Worm (Caenorhabditis elegans) whole organism, young adult: ENCODE measurements around the gene F41G4.13.

ENCODE experiments used
- B0019.2 ChIP-seq: fragments of 200-800 bp; sonication (Bioruptor generic); conservative IDR thresholded peaks from 2 replicates; pipeline ENCODE4 v1.3.6; 2022; ENCODE audit warnings: missing genetic modification reagents, missing genetic modification characterization, missing compliant biosample characterization
- C06A6.2 ChIP-seq: fragments of 200-800 bp; sonication (Bioruptor generic); conservative IDR thresholded peaks from 2 replicates; pipeline ENCODE4 v1.3.6; 2022; ENCODE audit warnings: missing genetic modification characterization, missing compliant biosample characterization
- F23B12.7 ChIP-seq: sonication (generic microtip); optimal IDR thresholded peaks from 2 replicates; lab custom pipeline; 2017; ENCODE audit warnings: missing genetic modification characterization, mild to moderate bottlenecking, missing compliant biosample characterization, antibody characterized with exemption, moderate library complexity; ENCODE audit not compliant: insufficient read depth
- F39B2.1 ChIP-seq: fragments of 200-800 bp; sonication (Bioruptor generic); IDR thresholded peaks from 2 replicates; pipeline ENCODE4 v1.3.6; 2022; ENCODE audit warnings: missing genetic modification reagents, missing genetic modification characterization, missing compliant biosample characterization
- K11D2.4 ChIP-seq: fragments of 200-800 bp; sonication (Bioruptor generic); IDR thresholded peaks from 2 replicates; pipeline ENCODE4 v1.3.6; 2022; ENCODE audit warnings: missing genetic modification reagents, missing genetic modification characterization, missing compliant biosample characterization
- K12H6.12 ChIP-seq: fragments of 200-800 bp; sonication (Bioruptor generic); optimal IDR thresholded peaks from 2 replicates; lab custom pipeline; 2018; ENCODE audit warnings: mild to moderate bottlenecking, missing genetic modification characterization, missing compliant biosample characterization
- T07F8.4 ChIP-seq: sonication (generic microtip); optimal IDR thresholded peaks from 2 replicates; lab custom pipeline; 2016; ENCODE audit warnings: mild to moderate bottlenecking, missing genetic modification characterization, moderate library complexity, missing compliant biosample characterization
- T26A5.8 ChIP-seq: sonication (generic microtip); optimal IDR thresholded peaks from 2 replicates; lab custom pipeline; 2016; ENCODE audit warnings: missing genetic modification characterization, missing compliant biosample characterization
- Y53G8AR.9 ChIP-seq: fragments of 200-800 bp; sonication (Bioruptor generic); conservative IDR thresholded peaks from 2 replicates; pipeline ENCODE4 v1.3.6; 2022; ENCODE audit warnings: missing genetic modification reagents, missing genetic modification characterization, missing compliant biosample characterization
- Y56A3A.18 ChIP-seq: fragments of 200-800 bp; sonication (Bioruptor generic); IDR thresholded peaks from 2 replicates; pipeline ENCODE4 v1.3.6; 2022; ENCODE audit warnings: missing genetic modification reagents, missing genetic modification characterization, missing compliant biosample characterization
- Y67H2A.10 ChIP-seq: fragments of 200-800 bp; sonication (Bioruptor generic); conservative IDR thresholded peaks from 2 replicates; pipeline ENCODE4 v1.3.6; 2022; ENCODE audit warnings: missing genetic modification reagents, missing genetic modification characterization, missing compliant biosample characterization
- ZK185.1 ChIP-seq: sonication (generic microtip); optimal IDR thresholded peaks from 2 replicates; lab custom pipeline; 2016; ENCODE audit warnings: mild to moderate bottlenecking, missing genetic modification characterization, missing compliant biosample characterization; ENCODE audit not compliant: poor library complexity, severe bottlenecking
- akir-1 ChIP-seq: fragments of 200-800 bp; sonication (Bioruptor generic); optimal IDR thresholded peaks from 2 replicates; lab custom pipeline; 2018; ENCODE audit warnings: mild to moderate bottlenecking, missing genetic modification characterization, moderate library complexity, missing compliant biosample characterization
- ama-1 ChIP-seq, 3 experiments: fragments of 150-350 bp in 1 of 3; sonication (generic microtip) in 2 of 3; optimal IDR thresholded peaks; 2 replicates each; lab custom pipeline; 2014 to 2018; ENCODE audit warnings: missing biosample characterization in 2 of 3, missing genetic modification characterization in 2 of 3, missing genetic modification reagents in 2 of 3
- aptf-3 ChIP-seq: fragments of 200-800 bp; sonication (Bioruptor generic); IDR thresholded peaks from 2 replicates; pipeline ENCODE4 v1.3.6; 2022; ENCODE audit warnings: missing genetic modification characterization, missing compliant biosample characterization
- atf-7 ChIP-seq: sonication (generic microtip); optimal IDR thresholded peaks from 2 replicates; lab custom pipeline; 2017; ENCODE audit warnings: mild to moderate bottlenecking, missing genetic modification characterization, missing compliant biosample characterization
- attf-5 ChIP-seq: fragments of 200-800 bp; sonication (Bioruptor generic); optimal IDR thresholded peaks from 2 replicates; lab custom pipeline; 2018; ENCODE audit warnings: mild to moderate bottlenecking, missing genetic modification characterization, missing compliant biosample characterization
- attf-6 ChIP-seq: fragments of 200-800 bp; sonication (Bioruptor generic); IDR thresholded peaks from 2 replicates; pipeline ENCODE4 v1.3.6; 2022; ENCODE audit warnings: missing genetic modification reagents, missing genetic modification characterization, missing compliant biosample characterization
- bed-1 ChIP-seq: fragments of 200-800 bp; sonication (Bioruptor generic); IDR thresholded peaks from 2 replicates; pipeline ENCODE4 v1.3.6; 2022; ENCODE audit warnings: missing genetic modification reagents, missing genetic modification characterization, missing compliant biosample characterization
- die-1 ChIP-seq: sonication (generic microtip); optimal IDR thresholded peaks from 2 replicates; lab custom pipeline; 2016; ENCODE audit warnings: missing genotype, mild to moderate bottlenecking, missing genetic modification characterization, missing compliant biosample characterization
- hlh-26 ChIP-seq: fragments of 200-800 bp; sonication (Bioruptor generic); conservative IDR thresholded peaks from 2 replicates; pipeline ENCODE4 v1.3.6; 2022; ENCODE audit warnings: missing genetic modification reagents, missing genetic modification characterization, missing compliant biosample characterization
- let-607 ChIP-seq, 2 experiments: fragments of 200-800 bp in 1 of 2; sonication (Bioruptor generic) in 1 of 2; sonication (generic microtip) in 1 of 2; optimal IDR thresholded peaks; 2 replicates each; lab custom pipeline; 2016 to 2018; ENCODE audit warnings: mild to moderate bottlenecking in 2 of 2, missing compliant biosample characterization in 2 of 2, missing genetic modification characterization in 2 of 2, moderate library complexity in 2 of 2, missing genotype in 1 of 2
- lin-35 ChIP-seq, 3 experiments: fragments of 150-350 bp in 2 of 3; sonication (generic microtip) in 1 of 3; optimal IDR thresholded peaks; 2 replicates each; lab custom pipeline; 2014 to 2018; ENCODE audit warnings: missing biosample characterization in 3 of 3, missing genetic modification characterization in 3 of 3, missing genetic modification reagents in 3 of 3
- lsl-1 ChIP-seq: fragments of 200-800 bp; sonication (Bioruptor generic); optimal IDR thresholded peaks from 2 replicates; lab custom pipeline; 2018; ENCODE audit warnings: mild to moderate bottlenecking, missing genetic modification characterization, moderate library complexity, missing compliant biosample characterization
- lsy-27 ChIP-seq: sonication (generic microtip); optimal IDR thresholded peaks from 2 replicates; lab custom pipeline; 2017; ENCODE audit warnings: missing genetic modification characterization, mild to moderate bottlenecking, missing compliant biosample characterization, antibody characterized with exemption, missing genotype, borderline replicate concordance; ENCODE audit not compliant: insufficient read depth
- madf-8 ChIP-seq: fragments of 200-800 bp; sonication (Bioruptor generic); conservative IDR thresholded peaks from 2 replicates; pipeline ENCODE4 v1.3.6; 2022; ENCODE audit warnings: missing genetic modification reagents, missing genetic modification characterization, missing compliant biosample characterization
- mes-4 ChIP-seq: sonication (generic microtip); optimal IDR thresholded peaks from 2 replicates; lab custom pipeline; 2016; ENCODE audit warnings: missing genotype, missing genetic modification characterization, missing compliant biosample characterization
- nfya-2 ChIP-seq: fragments of 200-800 bp; sonication (Bioruptor generic); IDR thresholded peaks from 2 replicates; pipeline ENCODE4 v1.3.6; 2022; ENCODE audit warnings: missing genetic modification reagents, missing genetic modification characterization, missing compliant biosample characterization
- nfyb-1 ChIP-seq: fragments of 200-800 bp; sonication (Bioruptor generic); IDR thresholded peaks from 2 replicates; pipeline ENCODE4 v1.3.6; 2022; ENCODE audit warnings: missing genetic modification reagents, missing genetic modification characterization, missing compliant biosample characterization
- nhr-80 ChIP-seq: sonication (generic microtip); optimal IDR thresholded peaks from 2 replicates; lab custom pipeline; 2016; ENCODE audit warnings: missing genetic modification characterization, missing compliant biosample characterization
- nhr-90 ChIP-seq: sonication (generic microtip); optimal IDR thresholded peaks from 2 replicates; lab custom pipeline; 2016; ENCODE audit warnings: missing genotype, mild to moderate bottlenecking, missing genetic modification characterization, missing compliant biosample characterization
- repo-1 ChIP-seq: sonication (generic microtip); optimal IDR thresholded peaks from 2 replicates; lab custom pipeline; 2017; ENCODE audit warnings: mild to moderate bottlenecking, missing genetic modification characterization, missing compliant biosample characterization
- rpc-1 ChIP-seq, 2 experiments: fragments of 150-350 bp in 1 of 2; sonication (generic microtip) in 1 of 2; optimal IDR thresholded peaks; 2 replicates each; lab custom pipeline; 2014 to 2018; ENCODE audit warnings: missing biosample characterization in 1 of 2, missing genetic modification characterization in 1 of 2, missing genetic modification reagents in 1 of 2, missing genotype in 1 of 2
- snpc-4 ChIP-seq, 5 experiments: fragments of 150-350 bp in 1 of 5; sonication (generic microtip) in 4 of 5; optimal IDR thresholded peaks; 2 replicates each; lab custom pipeline; 2014 to 2018; ENCODE audit warnings: missing genetic modification characterization in 5 of 5, missing biosample characterization in 3 of 5, antibody characterized with exemption in 2 of 5, mild to moderate bottlenecking in 2 of 5, missing compliant biosample characterization in 2 of 5, missing genotype in 2 of 5, moderate library complexity in 2 of 5, missing genetic modification reagents in 1 of 5
- somi-1 ChIP-seq: fragments of 200-800 bp; sonication (Bioruptor generic); optimal IDR thresholded peaks from 2 replicates; lab custom pipeline; 2018; ENCODE audit warnings: mild to moderate bottlenecking, missing genetic modification characterization, missing compliant biosample characterization
- tbp1 ChIP-seq: fragments of 200-800 bp; sonication (Bioruptor generic); optimal IDR thresholded peaks from 2 replicates; lab custom pipeline; 2018; ENCODE audit warnings: mild to moderate bottlenecking, missing genetic modification characterization, missing compliant biosample characterization
- tlf-1 ChIP-seq: fragments of 200-800 bp; sonication (Bioruptor generic); optimal IDR thresholded peaks from 2 replicates; lab custom pipeline; 2018; ENCODE audit warnings: mild to moderate bottlenecking, missing genetic modification characterization, missing compliant biosample characterization
- unc-62 ChIP-seq: fragments of 150-350 bp; optimal IDR thresholded peaks from 2 replicates; lab custom pipeline; 2014; ENCODE audit warnings: missing biosample characterization, missing genetic modification reagents, missing genetic modification characterization
- ztf-18 ChIP-seq: sonication (generic microtip); optimal IDR thresholded peaks from 2 replicates; lab custom pipeline; 2016; ENCODE audit warnings: missing genotype, mild to moderate bottlenecking, missing genetic modification characterization, missing compliant biosample characterization
- ztf-22 ChIP-seq: fragments of 200-800 bp; sonication (Bioruptor generic); optimal IDR thresholded peaks from 2 replicates; lab custom pipeline; 2018; ENCODE audit warnings: mild to moderate bottlenecking, missing genetic modification characterization, moderate library complexity, missing compliant biosample characterization
- ztf-26 ChIP-seq: sonication (generic microtip); optimal IDR thresholded peaks from 2 replicates; lab custom pipeline; 2017; ENCODE audit warnings: missing genetic modification characterization, missing compliant biosample characterization
- ztf-28 ChIP-seq: fragments of 200-800 bp; sonication (Bioruptor generic); IDR thresholded peaks from 2 replicates; pipeline ENCODE4 v1.3.6; 2022; ENCODE audit warnings: missing genetic modification reagents, missing genetic modification characterization, missing compliant biosample characterization
- ztf-3 ChIP-seq: fragments of 200-800 bp; sonication (Bioruptor generic); optimal IDR thresholded peaks from 2 replicates; lab custom pipeline; 2018; ENCODE audit warnings: mild to moderate bottlenecking, missing genetic modification characterization, missing compliant biosample characterization

The F41G4.13 gene

ce11 chrX:16799065-16799663 lies 35.4 kb downstream of the F41G4.13 start (continued):
- TF ChIP-seq C06A6.2 (GFP tag; lab: Robert Waterston, UW) (no peak), hlh-26 (GFP tag; lab: Robert Waterston, UW) (no peak), atf-7 (tag; lab: Kevin White, UChicago) (no peak), Y53G8AR.9 (no peak), Y67H2A.10 (GFP tag; lab: Robert Waterston, UW) (no peak), ztf-28 (no peak), unc-62 (GFP tag; lab: Kevin White, UChicago) (no peak), aptf-3 (GFP tag; lab: Robert Waterston, UW) (no peak), T26A5.8 (tag; lab: Kevin White, UChicago) (no peak), K11D2.4 (GFP tag; lab: Robert Waterston, UW) (no peak), nhr-80 (tag; lab: Kevin White, UChicago) (no peak), F39B2.1 (no peak), T07F8.4 (tag; lab: Kevin White, UChicago) (no peak), Y56A3A.18 (GFP tag; lab: Robert Waterston, UW) (0 out of 2 replicates have a peak, but pooled peaks have one; percentile 4), ztf-26 (no peak), B0019.2 (GFP tag; lab: Robert Waterston, UW) (no peak), F23B12.7 (tag; lab: Kevin White, UChicago) (no peak), lsy-27 (tag; lab: Kevin White, UChicago) (no peak), nfya-2 (GFP tag; lab: Robert Waterston, UW) (no peak), nfyb-1 (GFP tag; lab: Robert Waterston, UW) (peak; percentile 40; the same call in 1 of the 2 replicates)

ce11 chrX:16798621-16799020 lies 36.0 kb downstream of the F41G4.13 start:
- TF ChIP-seq mes-4 (no peak), ztf-3 (GFP tag; lab: Kevin White, UChicago) (no peak), F39B2.1 (no peak), lsl-1 (no peak), ztf-22 (GFP tag; lab: Kevin White, UChicago) (peak; percentile 52), tlf-1 (GFP tag; lab: Kevin White, UChicago) (no peak), let-607 (tag; optimal IDR thresholded peaks at IDR 0.05; lab: Kevin White, UChicago) (peak in 1 of 2 experiments; percentile 28), nhr-80 (tag; lab: Kevin White, UChicago) (peak; percentile 63), atf-7 (tag; lab: Kevin White, UChicago) (peak; percentile 4)

ce11 chrX:16796826-16797225 lies 37.8 kb downstream of the F41G4.13 start:
- TF ChIP-seq attf-5 (GFP tag; lab: Kevin White, UChicago): peak; percentile 93
- TF ChIP-seq nfyb-1 (GFP tag; lab: Robert Waterston, UW): peak; percentile 88
- peak; percentile 15; the same call in 1 of the 2 replicates for TF ChIP-seq Y67H2A.10 (GFP tag; lab: Robert Waterston, UW)
- TF ChIP-seq nhr-90: peak; percentile 53
- TF ChIP-seq tbp1 (GFP tag; lab: Kevin White, UChicago): peak; percentile 59
- TF ChIP-seq attf-6 (GFP tag; lab: Robert Waterston, UW): no peak
- peak; percentile 98 for TF ChIP-seq K12H6.12 (tag; lab: Kevin White, UChicago)
- TF ChIP-seq die-1 (tag; lab: Kevin White, UChicago): peak; percentile 32
- TF ChIP-seq lin-35 (GFP tag; optimal IDR thresholded peaks at IDR 0.05; lab: Kevin White, UChicago): peak in 1 of 3 experiments; percentile 56
- TF ChIP-seq Y56A3A.18 (GFP tag; lab: Robert Waterston, UW): no peak
- TF ChIP-seq somi-1 (GFP tag; lab: Kevin White, UChicago): peak; percentile 96
- TF ChIP-seq atf-7 (tag; lab: Kevin White, UChicago): peak; percentile 71
- TF ChIP-seq snpc-4 (GFP tag; optimal IDR thresholded peaks at IDR 0.05; lab: Kevin White, UChicago): no peak
- TF ChIP-seq snpc-4 (tag; optimal IDR thresholded peaks at IDR 0.05; lab: Kevin White, UChicago): peak in 2 of 4 experiments; percentile 55 to 57
- TF ChIP-seq ama-1 (optimal IDR thresholded peaks at IDR 0.05; lab: Kevin White, UChicago): peak; percentile 59
- TF ChIP-seq ama-1 (GFP tag; optimal IDR thresholded peaks at IDR 0.05; lab: Kevin White, UChicago): no peak
- TF ChIP-seq ztf-18: peak; percentile 13
- peak; percentile 52 for TF ChIP-seq ZK185.1
- no peak for TF ChIP-seq akir-1
- TF ChIP-seq madf-8 (GFP tag; lab: Robert Waterston, UW): no peak
- peak; percentile 55 for TF ChIP-seq repo-1 (tag; lab: Kevin White, UChicago)
- no peak for TF ChIP-seq bed-1 (GFP tag; lab: Robert Waterston, UW)
- no peak for TF ChIP-seq rpc-1 (optimal IDR thresholded peaks at IDR 0.05; lab: Kevin White, UChicago)
- TF ChIP-seq rpc-1 (tag; optimal IDR thresholded peaks at IDR 0.05; lab: Kevin White, UChicago): no peak
